Worm (Caenorhabditis elegans) whole organism, late embryonic: ENCODE results near the gene ZC412.3.

ENCODE experiments used
- F13H6.1 ChIP-seq: sonication (generic microtip); optimal IDR thresholded peaks from 2 replicates; lab custom pipeline; 2016; ENCODE audit warnings: missing genetic modification characterization, missing compliant biosample characterization
- K02D7.2 ChIP-seq: sonication (generic microtip); optimal IDR thresholded peaks from 2 replicates; lab custom pipeline; 2017; ENCODE audit warnings: mild to moderate bottlenecking, missing genetic modification characterization, missing compliant biosample characterization
- K09A11.1 ChIP-seq: sonication (generic microtip); optimal IDR thresholded peaks from 2 replicates; lab custom pipeline; 2017; ENCODE audit warnings: antibody characterized with exemption, mild to moderate bottlenecking, missing genetic modification characterization, missing compliant biosample characterization; ENCODE audit not compliant: insufficient read depth
- T23F11.4 ChIP-seq: fragments of 200-800 bp; sonication (Bioruptor generic); optimal IDR thresholded peaks from 2 replicates; lab custom pipeline; 2018; ENCODE audit warnings: mild to moderate bottlenecking, missing genetic modification characterization, missing compliant biosample characterization
- Y22D7AL.16 ChIP-seq: sonication (generic microtip); optimal IDR thresholded peaks from 2 replicates; lab custom pipeline; 2016; ENCODE audit warnings: missing genetic modification characterization, missing compliant biosample characterization
- ahr-1 ChIP-seq: sonication (generic microtip); optimal IDR thresholded peaks from 2 replicates; lab custom pipeline; 2016; ENCODE audit warnings: missing genetic modification characterization, missing compliant biosample characterization
- ceh-18 ChIP-seq: sonication (generic microtip); optimal IDR thresholded peaks from 2 replicates; lab custom pipeline; 2016; ENCODE audit warnings: missing genetic modification characterization, missing compliant biosample characterization
- ceh-2 ChIP-seq: sonication (generic microtip); optimal IDR thresholded peaks from 2 replicates; lab custom pipeline; 2016; ENCODE audit warnings: missing genotype, missing genetic modification characterization, missing compliant biosample characterization
- ceh-22 ChIP-seq: sonication (generic microtip); optimal IDR thresholded peaks from 2 replicates; lab custom pipeline; 2017; ENCODE audit warnings: missing biosample characterization, missing genetic modification characterization
- ceh-24 ChIP-seq: sonication (generic microtip); optimal IDR thresholded peaks from 2 replicates; lab custom pipeline; 2016; ENCODE audit warnings: mild to moderate bottlenecking, missing genetic modification characterization, missing compliant biosample characterization
- ceh-30 ChIP-seq: fragments of 150-350 bp; optimal IDR thresholded peaks from 2 replicates; lab custom pipeline; 2014; ENCODE audit warnings: missing biosample characterization, missing genetic modification characterization
- ceh-31 ChIP-seq: sonication (generic microtip); optimal IDR thresholded peaks from 2 replicates; lab custom pipeline; 2016; ENCODE audit warnings: missing genetic modification characterization, missing compliant biosample characterization
- ceh-45 ChIP-seq: fragments of 200-800 bp; sonication (Bioruptor generic); IDR thresholded peaks from 2 replicates; pipeline ENCODE4 v1.3.6; 2022; ENCODE audit warnings: missing genetic modification reagents, missing genetic modification characterization, missing compliant biosample characterization
- ceh-48 ChIP-seq: sonication (generic microtip); optimal IDR thresholded peaks from 2 replicates; lab custom pipeline; 2016; ENCODE audit warnings: missing genetic modification characterization, inconsistent platforms, missing compliant biosample characterization
- ceh-6 ChIP-seq: fragments of 200-800 bp; sonication (Bioruptor generic); optimal IDR thresholded peaks from 2 replicates; lab custom pipeline; 2018; ENCODE audit warnings: mild to moderate bottlenecking, missing genetic modification characterization, missing compliant biosample characterization
- dmd-4 ChIP-seq: sonication (generic microtip); optimal IDR thresholded peaks from 2 replicates; lab custom pipeline; 2016; ENCODE audit warnings: borderline replicate concordance, missing genetic modification characterization, missing compliant biosample characterization
- elt-2 ChIP-seq: sonication (generic microtip); optimal IDR thresholded peaks from 2 replicates; lab custom pipeline; 2016; ENCODE audit warnings: missing genetic modification reagents, missing genetic modification characterization, missing compliant biosample characterization
- elt-4 ChIP-seq: sonication (generic microtip); optimal IDR thresholded peaks from 2 replicates; lab custom pipeline; 2016; ENCODE audit warnings: missing genetic modification characterization, missing compliant biosample characterization
- ets-4 ChIP-seq: sonication (generic microtip); optimal IDR thresholded peaks from 2 replicates; lab custom pipeline; 2016; ENCODE audit warnings: missing genetic modification characterization, missing compliant biosample characterization
- eyg-1 ChIP-seq: sonication (generic microtip); optimal IDR thresholded peaks from 2 replicates; lab custom pipeline; 2016; ENCODE audit warnings: missing genotype, missing genetic modification characterization, missing compliant biosample characterization
- fax-1 ChIP-seq: sonication (generic microtip); optimal IDR thresholded peaks from 2 replicates; lab custom pipeline; 2016; ENCODE audit warnings: missing genotype, missing genetic modification characterization, missing compliant biosample characterization
- fkh-6 ChIP-seq: sonication (generic microtip); optimal IDR thresholded peaks from 2 replicates; lab custom pipeline; 2016; ENCODE audit warnings: missing genetic modification characterization, missing compliant biosample characterization
- hlh-15 ChIP-seq: sonication (generic microtip); optimal IDR thresholded peaks from 2 replicates; lab custom pipeline; 2016; ENCODE audit warnings: missing genetic modification characterization, missing compliant biosample characterization
- hlh-6 ChIP-seq: sonication (generic microtip); optimal IDR thresholded peaks from 2 replicates; lab custom pipeline; 2016; ENCODE audit warnings: missing genotype, missing genetic modification characterization, missing compliant biosample characterization
- hlh-8 ChIP-seq: sonication (generic microtip); optimal IDR thresholded peaks from 2 replicates; lab custom pipeline; 2016; ENCODE audit warnings: missing genotype, missing genetic modification characterization, missing compliant biosample characterization
- madf-2 ChIP-seq: sonication (generic microtip); optimal IDR thresholded peaks from 2 replicates; lab custom pipeline; 2017; ENCODE audit warnings: missing genetic modification characterization, missing compliant biosample characterization
- mec-3 ChIP-seq: sonication (generic microtip); optimal IDR thresholded peaks from 2 replicates; lab custom pipeline; 2016; ENCODE audit warnings: borderline replicate concordance, missing genetic modification characterization, missing compliant biosample characterization
- nfya-1 ChIP-seq: sonication (generic microtip); optimal IDR thresholded peaks from 2 replicates; lab custom pipeline; 2017; ENCODE audit warnings: missing genetic modification characterization, mild to moderate bottlenecking, missing compliant biosample characterization, antibody characterized with exemption, moderate library complexity
- nhr-11 ChIP-seq: fragments of 150-350 bp; optimal IDR thresholded peaks from 2 replicates; lab custom pipeline; 2014; ENCODE audit warnings: missing biosample characterization, missing genetic modification characterization
- nhr-232 ChIP-seq: sonication (generic microtip); optimal IDR thresholded peaks from 2 replicates; lab custom pipeline; 2016; ENCODE audit warnings: missing genetic modification characterization, missing compliant biosample characterization
- npax-4 ChIP-seq: sonication (generic microtip); optimal IDR thresholded peaks from 2 replicates; lab custom pipeline; 2016; ENCODE audit warnings: missing genetic modification characterization, missing compliant biosample characterization
- odd-2 ChIP-seq: sonication (generic microtip); optimal IDR thresholded peaks from 2 replicates; lab custom pipeline; 2017; ENCODE audit warnings: antibody characterized with exemption, mild to moderate bottlenecking, missing genetic modification characterization, missing compliant biosample characterization
- pag-3 ChIP-seq: sonication (generic microtip); optimal IDR thresholded peaks from 2 replicates; lab custom pipeline; 2016; ENCODE audit warnings: missing compliant biosample characterization, missing genetic modification characterization, borderline replicate concordance
- pat-9 ChIP-seq: fragments of 200-800 bp; sonication (Bioruptor generic); optimal IDR thresholded peaks from 2 replicates; lab custom pipeline; 2018; ENCODE audit warnings: mild to moderate bottlenecking, missing genetic modification characterization, moderate library complexity, missing compliant biosample characterization
- pha-2 ChIP-seq: sonication (generic microtip); optimal IDR thresholded peaks from 2 replicates; lab custom pipeline; 2017; ENCODE audit warnings: mild to moderate bottlenecking, missing genetic modification characterization, missing compliant biosample characterization
- rnt-1 ChIP-seq: sonication (generic microtip); optimal IDR thresholded peaks from 2 replicates; lab custom pipeline; 2016; ENCODE audit warnings: missing genetic modification characterization, missing compliant biosample characterization
- sdc-2 ChIP-seq: sonication (generic microtip); optimal IDR thresholded peaks from 2 replicates; lab custom pipeline; 2016; ENCODE audit warnings: missing genotype, missing genetic modification characterization, missing compliant biosample characterization
- tbx-7 ChIP-seq: sonication (generic microtip); optimal IDR thresholded peaks from 2 replicates; lab custom pipeline; 2016; ENCODE audit warnings: missing genotype, missing genetic modification characterization, missing compliant biosample characterization
- ttx-3 ChIP-seq: sonication (generic microtip); optimal IDR thresholded peaks from 2 replicates; lab custom pipeline; 2016; ENCODE audit warnings: missing genetic modification reagents, missing genetic modification characterization, missing compliant biosample characterization
- unc-55 ChIP-seq: sonication (generic microtip); optimal IDR thresholded peaks from 2 replicates; lab custom pipeline; 2017; ENCODE audit warnings: missing biosample characterization, missing genetic modification reagents, missing genetic modification characterization
- unc-86 ChIP-seq: sonication (generic microtip); optimal IDR thresholded peaks from 2 replicates; lab custom pipeline; 2016; ENCODE audit warnings: missing genetic modification characterization, missing compliant biosample characterization
- zip-5 ChIP-seq: sonication (generic microtip); optimal IDR thresholded peaks from 2 replicates; lab custom pipeline; 2016; ENCODE audit warnings: missing genetic modification characterization, missing compliant biosample characterization

The ZC412.3 gene

DNA sequence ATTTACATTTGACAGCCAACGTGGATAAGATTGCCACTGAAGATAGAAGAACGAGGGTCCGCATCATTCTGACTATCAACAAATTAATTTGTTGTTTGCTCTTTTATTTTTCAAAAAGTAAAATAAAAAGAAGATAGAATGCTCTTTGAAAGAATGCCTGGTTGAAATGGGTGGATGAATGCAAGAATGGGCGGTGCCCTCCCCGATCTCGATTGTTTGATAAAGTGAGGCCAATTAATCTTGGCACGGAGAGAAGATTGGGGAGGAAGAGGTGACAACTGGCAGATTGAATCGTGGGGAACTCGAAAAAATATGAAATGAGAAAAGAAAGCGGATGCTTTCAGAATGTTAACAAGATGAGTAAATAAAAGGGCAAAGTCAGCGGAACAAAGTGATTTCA is at the start of gene ZC412.3:
TSS of gene ZC412.3 (minus strand) at position 183 of the 400 bp plus-strand sequence.
- TF ChIP-seq ceh-18 (tag; lab: Kevin White, UChicago) (peak; percentile 56), madf-2 (tag; lab: Kevin White, UChicago) (no peak), unc-55 (GFP tag; lab: Kevin White, UChicago) (peak; percentile 10)
- TF ChIP-seq, all 69 proteins: peak for 2

- TF ChIP-seq K02D7.2 (tag; lab: Kevin White, UChicago) (no peak), ceh-31 (no peak), nhr-232 (no peak), hlh-15 (no peak), mec-3 (tag; lab: Kevin White, UChicago) (no peak), nhr-11 (tag; lab: Kevin White, UChicago) (no peak)
Measured at ce11 chrV:14915599-14915998, 44.3 kb upstream of the ZC412.3 start, which contains the start of gene H12D21.11. Gene H12D21.11 (plus strand): TSS chrV:14915899.

- TF ChIP-seq ceh-45 (GFP tag; lab: Robert Waterston, UW) (no peak), fkh-6 (no peak), elt-2 (tag; lab: Kevin White, UChicago) (no peak), pag-3 (tag; lab: Kevin White, UChicago) (no peak), pha-2 (no peak), rnt-1 (tag; lab: Kevin White, UChicago) (no peak), Y22D7AL.16 (tag; lab: Kevin White, UChicago) (no peak), K09A11.1 (tag; lab: Kevin White, UChicago) (no peak), hlh-8 (tag; lab: Kevin White, UChicago) (no peak), madf-2 (tag; lab: Kevin White, UChicago) (no peak), ceh-6 (no peak)
Measured at ce11 chrV:14910758-14911157, 39.4 kb upstream of the ZC412.3 start.

DNA sequence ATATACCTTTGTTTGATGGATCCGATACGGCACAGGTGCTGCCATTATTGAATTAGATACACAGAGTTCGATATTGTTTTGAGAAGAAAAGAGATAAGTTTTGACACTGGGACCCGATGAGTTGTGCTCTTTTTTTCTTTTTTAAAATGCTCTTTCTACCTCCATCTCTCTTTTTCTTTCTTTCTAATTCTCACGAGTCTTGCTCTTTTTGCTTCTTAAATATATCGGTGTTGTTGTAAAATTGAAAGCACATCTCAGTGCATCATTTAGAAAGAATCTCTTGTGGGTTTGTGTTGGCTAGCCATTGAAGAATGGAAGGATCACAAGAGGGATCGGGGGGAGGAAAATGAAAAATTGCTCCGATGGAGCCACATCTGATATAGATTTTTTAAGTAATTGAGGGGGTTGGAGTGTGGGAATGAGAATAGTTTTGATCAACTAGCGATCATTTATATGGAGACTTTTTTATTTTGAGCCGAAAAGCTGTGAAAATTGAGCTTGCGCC is 38.0 kb upstream of the ZC412.3 start, which contains the start of gene H12D21.9:
TSS of gene H12D21.9 (minus strand) at position 148 of the 505 bp plus-strand sequence.
- TF ChIP-seq ceh-24 (tag; lab: Kevin White, UChicago) = no peak
- no peak for TF ChIP-seq F13H6.1 (tag; lab: Kevin White, UChicago)
- TF ChIP-seq ceh-31 = no peak
- TF ChIP-seq npax-4 (tag; lab: Kevin White, UChicago) = no peak
- peak; percentile 16 for TF ChIP-seq unc-55 (GFP tag; lab: Kevin White, UChicago)
- peak; percentile 41 for TF ChIP-seq ceh-18 (tag; lab: Kevin White, UChicago)

ce11 chrV:14907445-14907844 is 36.1 kb upstream of the ZC412.3 start:
- TF ChIP-seq npax-4 (tag; lab: Kevin White, UChicago) = no peak
- TF ChIP-seq T23F11.4 (GFP tag; lab: Kevin White, UChicago) = no peak
- TF ChIP-seq hlh-8 (tag; lab: Kevin White, UChicago) = no peak
- TF ChIP-seq zip-5 (tag; lab: Kevin White, UChicago) = no peak
- TF ChIP-seq hlh-6 (tag; lab: Kevin White, UChicago) = no peak
- TF ChIP-seq pat-9 (tag; lab: Kevin White, UChicago) = no peak
- TF ChIP-seq tbx-7 (tag; lab: Kevin White, UChicago) = no peak
- no peak for TF ChIP-seq ceh-30 (tag; lab: Kevin White, UChicago)
- no peak for TF ChIP-seq elt-4 (tag; lab: Kevin White, UChicago)
- no peak for TF ChIP-seq nhr-11 (tag; lab: Kevin White, UChicago)
- TF ChIP-seq ceh-18 (tag; lab: Kevin White, UChicago) = no peak
- TF ChIP-seq unc-86 (tag; lab: Kevin White, UChicago) = no peak
- TF ChIP-seq hlh-15 = no peak

DNA sequence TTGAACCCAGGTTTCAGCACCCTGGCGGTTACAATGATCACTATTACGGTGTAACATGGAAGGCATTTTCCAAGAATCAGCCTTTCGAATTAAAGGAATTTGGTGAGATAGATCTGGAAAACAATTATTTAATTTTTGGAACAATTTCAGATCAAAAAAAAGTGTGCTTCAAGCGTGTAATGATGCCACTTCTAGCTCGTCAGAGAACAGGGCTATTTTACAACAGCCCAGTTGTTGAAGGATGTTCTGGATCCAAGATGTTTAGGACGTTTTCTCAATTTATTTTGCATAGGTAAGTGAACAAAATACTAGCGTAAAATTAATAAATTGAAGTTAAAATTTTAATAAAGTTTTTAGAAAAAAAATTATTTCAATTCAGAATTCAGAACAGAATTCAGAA is 29.6 kb upstream of the ZC412.3 start:
- TF ChIP-seq ets-4 (tag; lab: Kevin White, UChicago) (no peak), eyg-1 (tag; lab: Kevin White, UChicago) (no peak), pag-3 (tag; lab: Kevin White, UChicago) (no peak), npax-4 (tag; lab: Kevin White, UChicago) (no peak), ceh-2 (no peak), ahr-1 (tag; lab: Kevin White, UChicago) (no peak), T23F11.4 (GFP tag; lab: Kevin White, UChicago) (no peak), ceh-22 (no peak), odd-2 (no peak), hlh-8 (tag; lab: Kevin White, UChicago) (no peak), fax-1 (tag; lab: Kevin White, UChicago) (no peak), nfya-1 (tag; lab: Kevin White, UChicago) (no peak), ceh-48 (tag; lab: Kevin White, UChicago) (no peak), K09A11.1 (tag; lab: Kevin White, UChicago) (no peak), pha-2 (no peak), dmd-4 (tag; lab: Kevin White, UChicago) (no peak), sdc-2 (no peak), ttx-3 (tag; lab: Kevin White, UChicago) (no peak)
